Fruit fly (Drosophila melanogaster) whole organism, embryonic: Measurements from ENCODE around the gene CG11378.

Experiments
- ATbp ChIP-seq: fragments of 200-800 bp; sonication (Bioruptor generic); optimal IDR thresholded peaks from 2 replicates; lab custom pipeline; 2017; ENCODE audit warnings: missing biosample characterization, mild to moderate bottlenecking, missing genetic modification characterization, missing genetic modification reagents
- Aef1 ChIP-seq: fragments of 200-800 bp; sonication (Bioruptor generic); IDR thresholded peaks from 3 replicates; pipeline ENCODE4 v1.3.6; 2022; ENCODE audit warnings: missing biosample characterization, missing genetic modification characterization
- Atf6 ChIP-seq: fragments of 200-800 bp; sonication (Bioruptor generic); IDR thresholded peaks from 2 replicates; pipeline ENCODE4 v1.3.6; 2022; ENCODE audit warnings: missing biosample characterization, missing genetic modification characterization
- Bgb ChIP-seq: fragments of 200-800 bp; sonication (Bioruptor generic); IDR thresholded peaks from 2 replicates; pipeline ENCODE4 v1.3.6; 2022; ENCODE audit warnings: missing biosample characterization, missing genetic modification characterization; ENCODE audit not compliant: partially characterized antibody
- CG10565 ChIP-seq: fragments of 200-800 bp; sonication (Bioruptor generic); optimal IDR thresholded peaks from 3 replicates; lab custom pipeline; 2016; ENCODE audit warnings: missing biosample characterization, mild to moderate bottlenecking, missing genetic modification characterization
- CG12104 ChIP-seq: fragments of 200-800 bp; sonication (Bioruptor generic); optimal IDR thresholded peaks from 3 replicates; lab custom pipeline; 2016; ENCODE audit warnings: missing biosample characterization, missing genetic modification characterization
- CG15269 ChIP-seq: fragments of 200-800 bp; sonication (Bioruptor generic); optimal IDR thresholded peaks from 2 replicates; lab custom pipeline; 2018; ENCODE audit warnings: missing biosample characterization, mild to moderate bottlenecking, missing genetic modification characterization, moderate library complexity
- CG15696 ChIP-seq: fragments of 200-800 bp; sonication (Bioruptor generic); optimal IDR thresholded peaks from 2 replicates; lab custom pipeline; 2019; ENCODE audit warnings: missing biosample characterization, mild to moderate bottlenecking, missing genetic modification characterization, moderate library complexity
- CG17361 ChIP-seq: fragments of 200-800 bp; sonication (Bioruptor generic); IDR thresholded peaks from 3 replicates; pipeline ENCODE4 v1.3.6; 2022; ENCODE audit warnings: missing biosample characterization, missing genetic modification characterization
- CG18011 ChIP-seq: fragments of 200-800 bp; sonication (Bioruptor generic); optimal IDR thresholded peaks from 2 replicates; lab custom pipeline; 2017; ENCODE audit warnings: missing biosample characterization, missing genetic modification characterization, mild to moderate bottlenecking, moderate library complexity, missing genotype
- CG18599 ChIP-seq: fragments of 200-800 bp; sonication (Bioruptor generic); optimal IDR thresholded peaks from 3 replicates; lab custom pipeline; 2017; ENCODE audit warnings: missing biosample characterization, missing genetic modification characterization, mild to moderate bottlenecking, moderate library complexity, missing genetic modification reagents
- CG4707 ChIP-seq: fragments of 200-800 bp; sonication (Bioruptor generic); optimal IDR thresholded peaks from 2 replicates; lab custom pipeline; 2018; ENCODE audit warnings: missing biosample characterization, mild to moderate bottlenecking, missing genetic modification characterization, moderate library complexity
- CG5180 ChIP-seq: fragments of 200-800 bp; sonication (Bioruptor generic); optimal IDR thresholded peaks from 3 replicates; lab custom pipeline; 2017; ENCODE audit warnings: missing biosample characterization, missing genetic modification characterization, mild to moderate bottlenecking, moderate library complexity, missing genetic modification reagents
- CG6654 ChIP-seq: fragments of 200-800 bp; sonication (Bioruptor generic); optimal IDR thresholded peaks from 2 replicates; lab custom pipeline; 2017; ENCODE audit warnings: missing biosample characterization, mild to moderate bottlenecking, missing genetic modification characterization
- CG7271 ChIP-seq: fragments of 200-800 bp; sonication (Bioruptor generic); optimal IDR thresholded peaks from 2 replicates; lab custom pipeline; 2018; ENCODE audit warnings: missing biosample characterization, mild to moderate bottlenecking, missing genetic modification characterization, moderate library complexity
- CG7928 ChIP-seq: fragments of 200-800 bp; sonication (Bioruptor generic); optimal IDR thresholded peaks from 2 replicates; lab custom pipeline; 2017; ENCODE audit warnings: missing biosample characterization, mild to moderate bottlenecking, missing genetic modification characterization
- CG8290 ChIP-seq, 3 experiments: fragments of 200-800 bp; sonication (Bioruptor generic); optimal IDR thresholded peaks; 2 replicates each; lab custom pipeline; 2016 to 2019; ENCODE audit warnings: missing biosample characterization in 3 of 3, missing genetic modification characterization in 3 of 3, mild to moderate bottlenecking in 2 of 3, moderate library complexity in 1 of 3
- CG9437 ChIP-seq: fragments of 200-800 bp; sonication (Bioruptor generic); optimal IDR thresholded peaks from 2 replicates; lab custom pipeline; 2018; ENCODE audit warnings: missing biosample characterization, mild to moderate bottlenecking, missing genetic modification characterization
- CG9932 ChIP-seq: fragments of 200-800 bp; sonication (Bioruptor generic); IDR thresholded peaks from 2 replicates; pipeline ENCODE4 v1.3.6; 2022; ENCODE audit warnings: missing biosample characterization, missing genetic modification characterization
- CHES-1-like ChIP-seq: fragments of 200-800 bp; sonication (Bioruptor generic); optimal IDR thresholded peaks from 2 replicates; lab custom pipeline; 2016; ENCODE audit warnings: missing biosample characterization, missing genetic modification characterization
- D19B ChIP-seq: fragments of 200-800 bp; sonication (Bioruptor generic); optimal IDR thresholded peaks from 2 replicates; lab custom pipeline; 2017; ENCODE audit warnings: missing biosample characterization, mild to moderate bottlenecking, missing genetic modification characterization
- Deaf1 ChIP-seq: fragments of 200-800 bp; optimal IDR thresholded peaks from 3 replicates; lab custom pipeline; 2019; ENCODE audit warnings: missing biosample characterization, mild to moderate bottlenecking, missing genetic modification characterization, moderate library complexity
- Ets97D ChIP-seq: fragments of 200-800 bp; sonication (Bioruptor generic); optimal IDR thresholded peaks from 3 replicates; lab custom pipeline; 2016; ENCODE audit warnings: missing biosample characterization, missing genetic modification characterization
- Hey ChIP-seq: fragments of 200-800 bp; sonication (Bioruptor generic); optimal IDR thresholded peaks from 3 replicates; lab custom pipeline; 2018; ENCODE audit warnings: missing biosample characterization, mild to moderate bottlenecking, missing genetic modification characterization
- Hr51 ChIP-seq, 2 experiments: fragments of 200-800 bp; sonication (Bioruptor generic); optimal IDR thresholded peaks; 2 replicates in 1 of 2; 3 replicates in 1 of 2; lab custom pipeline; 2016 to 2018; ENCODE audit warnings: missing biosample characterization in 2 of 2, missing genetic modification characterization in 2 of 2, mild to moderate bottlenecking in 1 of 2, moderate library complexity in 1 of 2
- MTF-1 ChIP-seq: fragments of 200-800 bp; sonication (Bioruptor generic); optimal IDR thresholded peaks from 2 replicates; lab custom pipeline; 2018; ENCODE audit warnings: missing biosample characterization, mild to moderate bottlenecking, missing genetic modification characterization, borderline replicate concordance
- NFAT ChIP-seq: fragments of 200-800 bp; sonication (Bioruptor generic); IDR thresholded peaks from 2 replicates; pipeline ENCODE4 v1.3.6; 2022; ENCODE audit warnings: missing biosample characterization, missing genetic modification characterization
- Oaz ChIP-seq: fragments of 200-800 bp; sonication (Bioruptor generic); IDR thresholded peaks from 2 replicates; pipeline ENCODE4 v1.3.6; 2022; ENCODE audit warnings: missing biosample characterization, missing genetic modification characterization
- Side ChIP-seq: fragments of 200-800 bp; sonication (Bioruptor generic); optimal IDR thresholded peaks from 2 replicates; lab custom pipeline; 2016; ENCODE audit warnings: missing biosample characterization, missing genetic modification characterization
- TFAM ChIP-seq: fragments of 200-800 bp; sonication (Bioruptor generic); optimal IDR thresholded peaks from 2 replicates; lab custom pipeline; 2017; ENCODE audit warnings: missing biosample characterization, missing genetic modification characterization, inconsistent platforms
- YL-1 ChIP-seq: fragments of 200-800 bp; sonication (Bioruptor generic); optimal IDR thresholded peaks from 3 replicates; lab custom pipeline; 2017; ENCODE audit warnings: missing biosample characterization, mild to moderate bottlenecking, missing genetic modification characterization
- ab ChIP-seq: fragments of 200-800 bp; sonication (Bioruptor generic); optimal IDR thresholded peaks from 2 replicates; lab custom pipeline; 2016; ENCODE audit warnings: missing biosample characterization, missing genetic modification characterization
- al ChIP-seq: fragments of 200-800 bp; sonication (Bioruptor generic); IDR thresholded peaks from 2 replicates; pipeline ENCODE4 v1.3.6; 2022; ENCODE audit warnings: missing biosample characterization, missing genetic modification characterization
- caup ChIP-seq: fragments of 200-800 bp; sonication (Bioruptor generic); optimal IDR thresholded peaks from 3 replicates; lab custom pipeline; 2017; ENCODE audit warnings: missing biosample characterization, mild to moderate bottlenecking, missing genetic modification characterization, moderate library complexity; ENCODE audit not compliant: severe bottlenecking
- dpn ChIP-seq, 2 experiments: fragments of 200-800 bp; sonication (Bioruptor generic); optimal IDR thresholded peaks; 3 replicates each; lab custom pipeline; 2016; ENCODE audit warnings: missing biosample characterization in 2 of 2, missing genetic modification characterization in 2 of 2
- ewg ChIP-seq: fragments of 200-800 bp; sonication (Bioruptor generic); optimal IDR thresholded peaks from 3 replicates; lab custom pipeline; 2017; ENCODE audit warnings: mild to moderate bottlenecking, missing biosample characterization, missing genetic modification reagents, missing genetic modification characterization
- ftz-f1 ChIP-seq: fragments of 200-800 bp; sonication (Bioruptor generic); optimal IDR thresholded peaks from 2 replicates; lab custom pipeline; 2016; ENCODE audit warnings: missing biosample characterization, missing genetic modification characterization
- gfzf ChIP-seq: fragments of 200-800 bp; sonication (Bioruptor generic); optimal IDR thresholded peaks from 2 replicates; lab custom pipeline; 2016; ENCODE audit warnings: missing biosample characterization, mild to moderate bottlenecking, missing genetic modification characterization, moderate library complexity
- ind ChIP-seq: fragments of 200-800 bp; sonication (Bioruptor generic); optimal IDR thresholded peaks from 3 replicates; lab custom pipeline; 2016; ENCODE audit warnings: missing biosample characterization, missing genetic modification characterization
- jing ChIP-seq: fragments of 200-800 bp; sonication (Bioruptor generic); optimal IDR thresholded peaks from 2 replicates; lab custom pipeline; 2018; ENCODE audit warnings: missing biosample characterization, mild to moderate bottlenecking, missing genetic modification characterization
- lbe ChIP-seq: fragments of 200-800 bp; sonication (Bioruptor generic); optimal IDR thresholded peaks from 2 replicates; lab custom pipeline; 2016; ENCODE audit warnings: missing biosample characterization, mild to moderate bottlenecking, missing genetic modification characterization
- lmd ChIP-seq: fragments of 200-800 bp; sonication (Bioruptor generic); IDR thresholded peaks from 2 replicates; pipeline ENCODE4 v1.3.6; 2022; ENCODE audit warnings: missing biosample characterization, missing genetic modification characterization
- nau ChIP-seq: fragments of 200-800 bp; sonication (Bioruptor generic); optimal IDR thresholded peaks from 3 replicates; lab custom pipeline; 2017; ENCODE audit warnings: missing biosample characterization, mild to moderate bottlenecking, missing genetic modification characterization, missing genetic modification reagents
- row ChIP-seq: fragments of 200-800 bp; sonication (Bioruptor generic); IDR thresholded peaks from 3 replicates; pipeline ENCODE4 v1.3.6; 2022; ENCODE audit warnings: missing biosample characterization, missing genetic modification characterization
- scrt ChIP-seq: fragments of 200-800 bp; sonication (Bioruptor generic); optimal IDR thresholded peaks from 2 replicates; lab custom pipeline; 2018; ENCODE audit warnings: missing biosample characterization, mild to moderate bottlenecking, missing genetic modification characterization, moderate library complexity
- sens ChIP-seq: fragments of 200-800 bp; sonication (Bioruptor generic); peaks from one replicate; lab custom pipeline; 2016; ENCODE audit warnings: missing biosample characterization, missing genetic modification characterization
- sr ChIP-seq: fragments of 200-800 bp; sonication (Bioruptor generic); IDR thresholded peaks from 3 replicates; pipeline ENCODE4 v1.3.6; 2022; ENCODE audit warnings: missing biosample characterization, missing genetic modification characterization
- tgo ChIP-seq: fragments of 200-800 bp; sonication (Bioruptor generic); IDR thresholded peaks from 3 replicates; pipeline ENCODE4 v1.3.6; 2022; ENCODE audit warnings: missing biosample characterization, missing genetic modification characterization
- zf30C ChIP-seq: fragments of 200-800 bp; sonication (Bioruptor generic); optimal IDR thresholded peaks from 3 replicates; lab custom pipeline; 2018; ENCODE audit warnings: missing biosample characterization, mild to moderate bottlenecking, missing genetic modification characterization
- zfh2 ChIP-seq: fragments of 200-800 bp; sonication (Bioruptor generic); optimal IDR thresholded peaks from 2 replicates; lab custom pipeline; 2016; ENCODE audit warnings: missing biosample characterization, missing genetic modification characterization

CG11378 gene

DNA sequence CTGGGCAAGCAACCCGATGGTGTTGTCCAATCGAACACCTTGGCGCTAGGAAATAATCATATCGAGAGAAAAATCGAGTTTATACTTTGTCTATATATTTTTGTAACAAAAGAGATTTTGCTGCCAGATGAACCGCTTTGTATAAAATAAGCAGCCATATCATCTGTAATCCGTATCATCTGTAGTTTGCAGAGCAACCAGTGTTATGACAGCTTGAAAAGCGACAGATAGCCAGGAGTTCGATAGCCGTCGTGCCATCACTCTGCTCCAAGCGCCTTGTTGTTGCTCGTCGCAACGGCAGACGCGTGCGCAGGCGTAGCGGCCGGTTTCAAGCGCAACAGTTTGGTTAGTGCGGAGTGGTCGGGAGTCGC lies 35.6 kb upstream of the CG11378 start (continued):
- TF ChIP-seq YL-1 (GFP tag; lab: Kevin White, UChicago) = no peak
- TF ChIP-seq D19B = no peak
- TF ChIP-seq CG9437 (GFP tag; lab: Kevin White, UChicago) = no peak
- TF ChIP-seq CG10565 = no peak
- peak; percentile 78 for TF ChIP-seq sens (GFP tag; lab: Kevin White, UChicago)
- no peak for TF ChIP-seq CG7271
- TF ChIP-seq CG12104 = no peak
- peak; percentile 3 for TF ChIP-seq nau (GFP tag; lab: Kevin White, UChicago)
- no peak for TF ChIP-seq ftz-f1 (GFP tag; lab: Kevin White, UChicago)
- TF ChIP-seq CG15269 = peak; percentile 10
- TF ChIP-seq CG4707 (GFP tag; lab: Kevin White, UChicago) = no peak
- TF ChIP-seq scrt (GFP tag; lab: Kevin White, UChicago) = peak; percentile 74
- no peak for TF ChIP-seq Ets97D (GFP tag; lab: Kevin White, UChicago)
- TF ChIP-seq Atf6 = peak; percentile 38; the same call in 1 of the 2 replicates
- no peak for TF ChIP-seq CHES-1-like (GFP tag; lab: Kevin White, UChicago)
- TF ChIP-seq tgo (GFP tag; lab: Robert Waterston, UW) = no peak
- peak; percentile 89 for TF ChIP-seq row
- TF ChIP-seq Side (GFP tag; lab: Kevin White, UChicago) = peak; percentile 13
- TF ChIP-seq lbe (GFP tag; lab: Kevin White, UChicago) = no peak
- no peak for TF ChIP-seq zf30C
- TF ChIP-seq CG18011 = no peak
- TF ChIP-seq CG9932 = peak; percentile 39
- TF ChIP-seq ab (GFP tag; lab: Kevin White, UChicago) = no peak
- TF ChIP-seq Aef1 = 0 out of 3 replicates have a peak, but pooled peaks have one; percentile 25
- peak; percentile 32 for TF ChIP-seq CG18599 (GFP tag; lab: Kevin White, UChicago)
- TF ChIP-seq Oaz (GFP tag; lab: Robert Waterston, UW) = no peak
- peak; percentile 18 for TF ChIP-seq Deaf1 (tag; lab: Kevin White, UChicago)
- no peak for TF ChIP-seq Bgb (GFP tag; lab: Robert Waterston, UW)
- TF ChIP-seq al (GFP tag; lab: Robert Waterston, UW) = no peak
- peak in 1 of 2 experiments; percentile 31 for TF ChIP-seq Hr51 (GFP tag; optimal IDR thresholded peaks at IDR 0.05; lab: Kevin White, UChicago)
- TF ChIP-seq dpn (GFP tag; optimal IDR thresholded peaks at IDR 0.05; lab: Kevin White, UChicago) = no peak
- no peak for TF ChIP-seq Hey
- peak; percentile 53; the same call in 2 of the 3 replicates for TF ChIP-seq CG17361 (GFP tag; lab: Robert Waterston, UW)
- TF ChIP-seq ewg = peak; percentile 72
- TF ChIP-seq NFAT = no peak
- no peak; the same call in 2 of the 3 replicates for TF ChIP-seq sr (GFP tag; lab: Robert Waterston, UW)
- no peak for TF ChIP-seq CG6654 (GFP tag; lab: Kevin White, UChicago)
- TF ChIP-seq CG5180 = peak; percentile 100
- TF ChIP-seq MTF-1 = no peak
- no peak for TF ChIP-seq lmd (GFP tag; lab: Robert Waterston, UW)
- TF ChIP-seq zfh2 (GFP tag; lab: Kevin White, UChicago) = no peak
- TF ChIP-seq ATbp = no peak
- TF ChIP-seq CG7928 (GFP tag; lab: Kevin White, UChicago) = no peak
- no peak for TF ChIP-seq jing (GFP tag; lab: Kevin White, UChicago)
- no peak for TF ChIP-seq ind
- TF ChIP-seq TFAM (GFP tag; lab: Kevin White, UChicago) = no peak
- no peak for TF ChIP-seq CG8290 (GFP tag; optimal IDR thresholded peaks at IDR 0.05; lab: Kevin White, UChicago)
- TF ChIP-seq CG8290 (tag; optimal IDR thresholded peaks at IDR 0.05; lab: Kevin White, UChicago) = peak in 1 of 2 experiments; percentile 1
- no peak for TF ChIP-seq caup
- no peak for TF ChIP-seq CG15696
- TF ChIP-seq gfzf (GFP tag; lab: Kevin White, UChicago) = no peak
